Fruit fly (Drosophila melanogaster): ENCODE data around the gene Octbeta1R.

Octbeta1R gene

DNA sequence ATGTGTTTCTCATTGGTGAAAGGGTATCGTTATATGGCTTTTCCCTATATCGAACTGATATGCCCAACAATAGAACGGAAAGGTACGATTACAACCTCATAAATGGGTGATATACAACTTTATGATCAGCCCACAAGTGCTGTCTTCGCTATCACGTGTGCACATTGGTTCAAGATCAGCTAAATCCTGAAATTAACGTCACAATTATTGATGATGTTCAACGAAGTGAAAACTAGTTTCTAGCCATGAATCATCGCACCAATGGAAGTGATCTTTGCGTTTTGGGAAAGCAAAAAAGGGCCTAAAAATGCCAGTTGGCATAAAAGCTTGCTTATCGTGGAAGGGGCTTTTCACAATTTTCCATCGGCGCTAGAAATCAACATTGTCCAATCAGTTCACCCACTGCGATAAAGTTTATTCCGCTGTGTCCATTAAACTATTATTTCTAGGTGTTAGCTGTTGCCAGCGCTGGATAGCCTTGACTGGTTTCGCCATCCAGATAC is 32.4 kb upstream of the Octbeta1R start, which contains the start of gene CG7054 (continued):
- no peak for TF ChIP-seq emc (GFP tag; optimal IDR thresholded peaks at IDR 0.05)
- no peak for TF ChIP-seq Ets97D (GFP tag; optimal IDR thresholded peaks at IDR 0.05)
- no peak for TF ChIP-seq CG16863 (GFP tag; optimal IDR thresholded peaks at IDR 0.05)
- no peak for TF ChIP-seq Side (GFP tag; optimal IDR thresholded peaks at IDR 0.05)
- no peak for TF ChIP-seq nau (GFP tag; optimal IDR thresholded peaks at IDR 0.05)
- TF ChIP-seq ind (GFP tag; optimal IDR thresholded peaks at IDR 0.05) = no peak
- no peak for TF ChIP-seq HLH54F (GFP tag; optimal IDR thresholded peaks at IDR 0.05)
- peak; percentile 17; the same call in 1 of the 2 replicates for TF ChIP-seq Rfx (GFP tag; IDR thresholded peaks at IDR 0.05)
- no peak; the same call in 1 of the 2 replicates for TF ChIP-seq Bgb (GFP tag; IDR thresholded peaks at IDR 0.05; ENCODE audit: partially characterized antibody)
- TF ChIP-seq CG13287 (GFP tag; IDR thresholded peaks at IDR 0.05; ENCODE audit: partially characterized antibody) = peak; percentile 37; the same call in 1 of the 2 replicates
- peak; percentile 42; the same call in 1 of the 2 replicates for TF ChIP-seq Atf6 (GFP tag; IDR thresholded peaks at IDR 0.05)
- no peak for TF ChIP-seq CG9727 (GFP tag; optimal IDR thresholded peaks at IDR 0.05)
- no peak for TF ChIP-seq ERR (GFP tag; optimal IDR thresholded peaks at IDR 0.05)
- TF ChIP-seq CG7271 (tag; optimal IDR thresholded peaks at IDR 0.05) = no peak
- no peak for TF ChIP-seq repo (GFP tag; optimal IDR thresholded peaks at IDR 0.05)
- peak; percentile 91 for TF ChIP-seq CG34376 (GFP tag; optimal IDR thresholded peaks at IDR 0.05)
- no peak for TF ChIP-seq Stat92E (GFP tag; optimal IDR thresholded peaks at IDR 0.05)
- TF ChIP-seq tup (GFP tag; optimal IDR thresholded peaks at IDR 0.05) = no peak
- TF ChIP-seq zfh1 (GFP tag; IDR thresholded peaks at IDR 0.05) = no peak
- TF ChIP-seq CG9437 (GFP tag; optimal IDR thresholded peaks at IDR 0.05) = no peak
- TF ChIP-seq H2.0 (GFP tag; IDR thresholded peaks at IDR 0.05) = no peak
- TF ChIP-seq CG15696 (tag; optimal IDR thresholded peaks at IDR 0.05) = no peak
- no peak for TF ChIP-seq Spps (tag; optimal IDR thresholded peaks at IDR 0.05)
- TF ChIP-seq Meics (GFP tag; optimal IDR thresholded peaks at IDR 0.05) = peak; percentile 36
- TF ChIP-seq CG34422 (GFP tag; IDR thresholded peaks at IDR 0.05) = no peak
- peak; percentile 39 for TF ChIP-seq lilli (GFP tag; optimal IDR thresholded peaks at IDR 0.05)
- peak; percentile 88 for TF ChIP-seq CG13894 (tag; optimal IDR thresholded peaks at IDR 0.05)
- TF ChIP-seq CG30403 (GFP tag; optimal IDR thresholded peaks at IDR 0.05) = no peak
- no peak for TF ChIP-seq nom (GFP tag; optimal IDR thresholded peaks at IDR 0.05)
- TF ChIP-seq Fer2 (tag; optimal IDR thresholded peaks at IDR 0.05) = no peak
- TF ChIP-seq CG16779 (GFP tag; IDR thresholded peaks at IDR 0.05) = no peak
- no peak for TF ChIP-seq CG11560 (tag; IDR thresholded peaks at IDR 0.05)
- TF ChIP-seq Vsx1 (GFP tag; optimal IDR thresholded peaks at IDR 0.05) = no peak
- TF ChIP-seq CG9817 (tag; optimal IDR thresholded peaks at IDR 0.05) = no peak
- no peak for TF ChIP-seq CG8944 (GFP tag; optimal IDR thresholded peaks at IDR 0.05)
- TF ChIP-seq PHDP (tag; optimal IDR thresholded peaks at IDR 0.05) = peak; percentile 51
- no peak for TF ChIP-seq Atf3 (GFP tag; optimal IDR thresholded peaks at IDR 0.05)
- TF ChIP-seq Dad (GFP tag; optimal IDR thresholded peaks at IDR 0.05) = no peak
- TF ChIP-seq CG5245 (GFP tag; optimal IDR thresholded peaks at IDR 0.05) = no peak
- TF ChIP-seq CG17612 (GFP tag; IDR thresholded peaks at IDR 0.05) = no peak
- no peak for TF ChIP-seq schlank (tag; optimal IDR thresholded peaks at IDR 0.05)
- no peak for TF ChIP-seq CG4707 (GFP tag; optimal IDR thresholded peaks at IDR 0.05)
- no peak for TF ChIP-seq ranshi (GFP tag; IDR thresholded peaks at IDR 0.05)
- no peak for TF ChIP-seq cas (GFP tag; IDR thresholded peaks at IDR 0.05)
- no peak for TF ChIP-seq Drgx (GFP tag; IDR thresholded peaks at IDR 0.05)
- no peak for TF ChIP-seq CG13123 (GFP tag; optimal IDR thresholded peaks at IDR 0.05)
- peak; percentile 29 for TF ChIP-seq CG7556 (GFP tag; optimal IDR thresholded peaks at IDR 0.05)
- TF ChIP-seq gt (GFP tag; IDR thresholded peaks at IDR 0.05) = no peak
- TF ChIP-seq CG15269 (tag; optimal IDR thresholded peaks at IDR 0.05) = peak; percentile 63
- no peak for TF ChIP-seq CG7745 (tag; optimal IDR thresholded peaks at IDR 0.05)
- peak; percentile 15 for TF ChIP-seq Dp (GFP tag; optimal IDR thresholded peaks at IDR 0.05)
